Worm (Caenorhabditis elegans): ENCODE data around the gene C34C6.10.

- TF ChIP-seq snpc-4 (tag; optimal IDR thresholded peaks at IDR 0.05) = no peak
- no peak for TF ChIP-seq ztf-11 (tag; optimal IDR thresholded peaks at IDR 0.05)
- TF ChIP-seq elt-3 (tag; optimal IDR thresholded peaks at IDR 0.05) = no peak
These were observed 10.1 kb downstream of the C34C6.10 start, which contains the start of gene C34C6.9 for ce11 chrII:8685623-8686022.
